Worm (Caenorhabditis elegans): ENCODE measurements around the gene H06H21.8.

ce11 chrIV:4806486-4806885 is 14.4 kb downstream of the H06H21.8 start, which contains the start of gene dpf-5:
- TF ChIP-seq pha-4 (tag; optimal IDR thresholded peaks at IDR 0.05), result no peak
- no peak for TF ChIP-seq gmeb-2 (tag; optimal IDR thresholded peaks at IDR 0.05)
- no peak for TF ChIP-seq elt-2 (tag; optimal IDR thresholded peaks at IDR 0.05)
- TF ChIP-seq ets-4 (tag; optimal IDR thresholded peaks at IDR 0.05), result no peak

All from whole organism, late embryonic.